ENCODE assay signal across 5 fruit fly cellular contexts in genomic region chr2L:4227546-4227945, dm6.
TF ChIP-seq lines count a peak whose summit lies in the region.

Gene RpL40, plus strand, starts transcription at chr2L:4227699.

- no peak for TF ChIP-seq CTCF in whole organism, embryonic (GFP tag; optimal IDR thresholded peaks at IDR 0.05; lab: Kevin White, UChicago)

TF ChIP-seq in whole organism, adult, 20 proteins besides CTCF, POLR2A, EP300 and RAD21:
- TF ChIP-seq cic (GFP tag; optimal IDR thresholded peaks at IDR 0.05; lab: Kevin White, UChicago) = no peak
- TF ChIP-seq bab1 (GFP tag; optimal IDR thresholded peaks at IDR 0.05; lab: Kevin White, UChicago) = peak; percentile 57
- peak; percentile 39 for TF ChIP-seq Mnt (GFP tag; optimal IDR thresholded peaks at IDR 0.05; lab: Kevin White, UChicago)

TF ChIP-seq in whole organism, embryonic, 481 proteins besides CTCF, POLR2A, EP300 and RAD21 (continues in another document):
- TF ChIP-seq Stat92E (GFP tag; optimal IDR thresholded peaks at IDR 0.05; lab: Kevin White, UChicago) (peak in 1 of 3 experiments; percentile 63), CG11085 (GFP tag; IDR thresholded peaks at IDR 0.05; lab: Robert Waterston, UW) (no peak), gem (tag; optimal IDR thresholded peaks at IDR 0.05; lab: Kevin White, UChicago) (no peak), vvl (GFP tag; IDR thresholded peaks at IDR 0.05; lab: Robert Waterston, UW) (peak; percentile 37; the same call in 1 of the 2 replicates), CG10431 (GFP tag; optimal IDR thresholded peaks at IDR 0.05; lab: Kevin White, UChicago) (peak; percentile 32), disco-r (GFP tag; optimal IDR thresholded peaks at IDR 0.05; lab: Kevin White, UChicago) (no peak), CG10543 (GFP tag; optimal IDR thresholded peaks at IDR 0.05; lab: Kevin White, UChicago) (no peak), unpg (GFP tag; optimal IDR thresholded peaks at IDR 0.05; lab: Kevin White, UChicago) (peak; percentile 13), ase (GFP tag; IDR thresholded peaks at IDR 0.05; lab: Robert Waterston, UW) (no peak), CG30431 (GFP tag; optimal IDR thresholded peaks at IDR 0.05; lab: Kevin White, UChicago) (no peak), Hmr (GFP tag; optimal IDR thresholded peaks at IDR 0.05; lab: Kevin White, UChicago) (peak; percentile 16), CG42726 (GFP tag; IDR thresholded peaks at IDR 0.05; lab: Robert Waterston, UW; ENCODE audit: partially characterized antibody) (0 out of 2 replicates have a peak, but pooled peaks have one; percentile 34), wor (GFP tag; IDR thresholded peaks at IDR 0.05; lab: Robert Waterston, UW) (no peak), CG1603 (tag; optimal IDR thresholded peaks at IDR 0.05; lab: Kevin White, UChicago) (peak; percentile 20), CG17568 (GFP tag; optimal IDR thresholded peaks at IDR 0.05; lab: Kevin White, UChicago) (peak; percentile 30), CG34376 (GFP tag; optimal IDR thresholded peaks at IDR 0.05; lab: Kevin White, UChicago) (peak; percentile 15), phol (tag; optimal IDR thresholded peaks at IDR 0.05; lab: Kevin White, UChicago) (no peak), CG12104 (GFP tag; optimal IDR thresholded peaks at IDR 0.05; lab: Kevin White, UChicago) (no peak), abd-A (tag; optimal IDR thresholded peaks at IDR 0.05; lab: Kevin White, UChicago) (no peak), pita (GFP tag; optimal IDR thresholded peaks at IDR 0.05; lab: Kevin White, UChicago) (no peak), CG6689 (GFP tag; IDR thresholded peaks at IDR 0.05; lab: Robert Waterston, UW) (no peak)

TF ChIP-seq in whole organism, prepupa, 60 proteins besides CTCF, POLR2A, EP300 and RAD21:
- TF ChIP-seq CG6854 (GFP tag; optimal IDR thresholded peaks at IDR 0.05; lab: Kevin White, UChicago) (peak; percentile 44), Eip78C (GFP tag; lab: Kevin White, UChicago) (peak; percentile 80), Hr39 (GFP tag; optimal IDR thresholded peaks at IDR 0.05; lab: Kevin White, UChicago) (peak; percentile 0), ss (GFP tag; optimal IDR thresholded peaks at IDR 0.05; lab: Kevin White, UChicago) (peak; percentile 10 to 23), lz (GFP tag; optimal IDR thresholded peaks at IDR 0.05; lab: Kevin White, UChicago) (no peak), svp (GFP tag; lab: Kevin White, UChicago) (peak; percentile 20), CG9139 (GFP tag; optimal IDR thresholded peaks at IDR 0.05; lab: Kevin White, UChicago) (peak; percentile 8), fd85E (GFP tag; optimal IDR thresholded peaks at IDR 0.05; lab: Kevin White, UChicago) (no peak)

TF ChIP-seq in whole organism, pupa, 21 proteins besides CTCF, POLR2A, EP300 and RAD21:
- TF ChIP-seq Pif1B (GFP tag; optimal IDR thresholded peaks at IDR 0.05; lab: Kevin White, UChicago) (peak; percentile 14), Snoo (tag; optimal IDR thresholded peaks at IDR 0.05; lab: Kevin White, UChicago) (peak; percentile 6), CG9948 (tag; optimal IDR thresholded peaks at IDR 0.05; lab: Kevin White, UChicago) (no peak)

TF ChIP-seq in whole organism, wandering third instar larva, 38 proteins besides CTCF, POLR2A, EP300 and RAD21:
- TF ChIP-seq psq (GFP tag; optimal IDR thresholded peaks at IDR 0.05; lab: Kevin White, UChicago) = peak; percentile 3
- no peak for TF ChIP-seq pan (optimal IDR thresholded peaks at IDR 0.05; lab: Kevin White, UChicago)
- peak; percentile 7 for TF ChIP-seq N (GFP tag; optimal IDR thresholded peaks at IDR 0.05; lab: Kevin White, UChicago)
